Worm (Caenorhabditis elegans) whole organism, L4 larva: ENCODE results near the gene ufd-2.

Source experiments
- R02D3.7 ChIP-seq: fragments of 150-350 bp; sonication (generic microtip); optimal IDR thresholded peaks from 3 replicates; lab custom pipeline; 2014; ENCODE audit warnings: missing biosample characterization, missing genetic modification characterization
- T20F7.1 ChIP-seq: fragments of 200-800 bp; sonication (Bioruptor generic); optimal IDR thresholded peaks from 2 replicates; lab custom pipeline; 2018; ENCODE audit warnings: mild to moderate bottlenecking, missing genetic modification characterization, missing compliant biosample characterization
- Y105C5A.15 ChIP-seq: fragments of 200-800 bp; sonication (Bioruptor generic); IDR thresholded peaks from 2 replicates; pipeline ENCODE4 v1.3.6; 2022; ENCODE audit warnings: missing genetic modification characterization, missing compliant biosample characterization
- ZK546.5 ChIP-seq, 2 experiments: sonication (generic microtip); optimal IDR thresholded peaks; 2 replicates each; lab custom pipeline; 2017; ENCODE audit warnings: missing biosample characterization in 2 of 2, missing genetic modification characterization in 2 of 2
- aha-1 ChIP-seq: fragments of 150-350 bp; peaks from one replicate; lab custom pipeline; 2014; ENCODE audit warnings: missing biosample characterization, missing genetic modification characterization
- ama-1 ChIP-seq: fragments of 150-350 bp; optimal IDR thresholded peaks from 2 replicates; lab custom pipeline; 2014; ENCODE audit warnings: inconsistent platforms, mixed read lengths
- attf-4 ChIP-seq: sonication (generic microtip); optimal IDR thresholded peaks from 3 replicates; lab custom pipeline; 2017; ENCODE audit warnings: missing biosample characterization, missing genetic modification characterization
- ceh-20 ChIP-seq: fragments of 200-800 bp; sonication (Bioruptor generic); IDR thresholded peaks from 2 replicates; pipeline ENCODE4 v1.3.6; 2022; ENCODE audit warnings: missing genetic modification reagents, missing genetic modification characterization, missing compliant biosample characterization
- ceh-44 ChIP-seq: fragments of 200-800 bp; sonication (Bioruptor generic); IDR thresholded peaks from 2 replicates; pipeline ENCODE4 v1.3.6; 2022; ENCODE audit warnings: missing genetic modification reagents, missing genetic modification characterization, missing compliant biosample characterization
- ctbp-1 ChIP-seq: fragments of 200-800 bp; sonication (Bioruptor generic); IDR thresholded peaks from 2 replicates; pipeline ENCODE4 v1.3.6; 2022; ENCODE audit warnings: missing genetic modification reagents, missing genetic modification characterization, missing compliant biosample characterization
- daf-16 ChIP-seq, 3 experiments: sonication (generic microtip); optimal IDR thresholded peaks; 2 replicates each; lab custom pipeline; 2016 to 2017; ENCODE audit warnings: missing genetic modification characterization in 3 of 3, missing genetic modification reagents in 3 of 3, mild to moderate bottlenecking in 2 of 3, missing compliant biosample characterization in 2 of 3, missing biosample characterization in 1 of 3, moderate library complexity in 1 of 3
- daf-19 ChIP-seq: fragments of 200-800 bp; sonication (Bioruptor generic); conservative IDR thresholded peaks from 2 replicates; pipeline ENCODE4 v1.3.6; 2022; ENCODE audit warnings: missing genetic modification characterization, missing compliant biosample characterization
- daf-8 ChIP-seq: fragments of 200-800 bp; sonication (Bioruptor generic); IDR thresholded peaks from 2 replicates; pipeline ENCODE4 v1.3.6; 2022; ENCODE audit warnings: missing genetic modification characterization, missing compliant biosample characterization
- dmd-9 ChIP-seq: fragments of 200-800 bp; sonication (Bioruptor generic); IDR thresholded peaks from 2 replicates; pipeline ENCODE4 v1.3.6; 2022; ENCODE audit warnings: missing genetic modification reagents, missing genetic modification characterization, missing compliant biosample characterization
- dpl-1 ChIP-seq: fragments of 150-350 bp; optimal IDR thresholded peaks from 2 replicates; lab custom pipeline; 2014; ENCODE audit warnings: missing biosample characterization, missing genetic modification reagents, missing genetic modification characterization
- duxl-1 ChIP-seq: sonication (generic microtip); optimal IDR thresholded peaks from 2 replicates; lab custom pipeline; 2016; ENCODE audit warnings: mild to moderate bottlenecking, missing genetic modification characterization, moderate library complexity, missing compliant biosample characterization; ENCODE audit not compliant: poor library complexity
- dve-1 ChIP-seq: sonication (generic microtip); optimal IDR thresholded peaks from 2 replicates; lab custom pipeline; 2017; ENCODE audit warnings: antibody characterized with exemption, mild to moderate bottlenecking, missing genetic modification characterization, missing compliant biosample characterization; ENCODE audit not compliant: insufficient read depth
- egl-27 ChIP-seq: sonication (generic microtip); optimal IDR thresholded peaks from 3 replicates; lab custom pipeline; 2017; ENCODE audit warnings: missing biosample characterization, missing genetic modification reagents, missing genetic modification characterization
- gei-8 ChIP-seq: fragments of 200-800 bp; sonication (Bioruptor generic); optimal IDR thresholded peaks from 2 replicates; lab custom pipeline; 2018; ENCODE audit warnings: mild to moderate bottlenecking, missing genetic modification characterization, missing compliant biosample characterization
- hlh-11 ChIP-seq: fragments of 200-800 bp; sonication (Bioruptor generic); optimal IDR thresholded peaks from 2 replicates; lab custom pipeline; 2018; ENCODE audit warnings: mild to moderate bottlenecking, missing genetic modification characterization, missing compliant biosample characterization
- hlh-30 ChIP-seq: sonication (generic microtip); optimal IDR thresholded peaks from 2 replicates; lab custom pipeline; 2017; ENCODE audit warnings: antibody characterized with exemption, mild to moderate bottlenecking, missing genetic modification characterization, missing compliant biosample characterization; ENCODE audit not compliant: insufficient read depth
- hmg-1.1 ChIP-seq: fragments of 200-800 bp; sonication (Bioruptor generic); IDR thresholded peaks from 2 replicates; pipeline ENCODE4 v1.3.6; 2022; ENCODE audit warnings: missing genetic modification reagents, missing genetic modification characterization, missing compliant biosample characterization
- jun-1 ChIP-seq: fragments of 150-350 bp; optimal IDR thresholded peaks from 2 replicates; lab custom pipeline; 2014; ENCODE audit warnings: missing biosample characterization, missing genetic modification reagents, missing genetic modification characterization
- lin-29 ChIP-seq: fragments of 200-800 bp; sonication (Bioruptor generic); IDR thresholded peaks from 2 replicates; pipeline ENCODE4 v1.3.6; 2022; ENCODE audit warnings: missing genetic modification reagents, missing genetic modification characterization, missing compliant biosample characterization
- lir-3 ChIP-seq: sonication (generic microtip); optimal IDR thresholded peaks from 2 replicates; lab custom pipeline; 2016; ENCODE audit warnings: mild to moderate bottlenecking, missing genetic modification characterization, missing compliant biosample characterization
- lsy-2 ChIP-seq, 2 experiments: fragments of 150-350 bp in 1 of 2; sonication (generic microtip) in 1 of 2; optimal IDR thresholded peaks; 2 replicates each; lab custom pipeline; 2014 to 2017; ENCODE audit warnings: missing biosample characterization in 2 of 2, missing genetic modification characterization in 2 of 2
- madf-9 ChIP-seq: fragments of 200-800 bp; sonication (Bioruptor generic); conservative IDR thresholded peaks from 2 replicates; pipeline ENCODE4 v1.3.6; 2022; ENCODE audit warnings: missing genetic modification reagents, missing genetic modification characterization, missing compliant biosample characterization
- mdt-29 ChIP-seq: fragments of 200-800 bp; sonication (Bioruptor generic); IDR thresholded peaks from 2 replicates; pipeline ENCODE4 v1.3.6; 2022; ENCODE audit warnings: missing genetic modification reagents, missing genetic modification characterization, missing compliant biosample characterization
- mxl-2 ChIP-seq: fragments of 200-800 bp; sonication (Bioruptor generic); conservative IDR thresholded peaks from 2 replicates; pipeline ENCODE4 v1.3.6; 2022; ENCODE audit warnings: missing genetic modification reagents, missing genetic modification characterization, missing compliant biosample characterization
- nhr-11 ChIP-seq: fragments of 150-350 bp; optimal IDR thresholded peaks from 2 replicates; lab custom pipeline; 2014; ENCODE audit warnings: missing biosample characterization, missing genetic modification characterization
- nhr-237 ChIP-seq: sonication (generic microtip); optimal IDR thresholded peaks from 2 replicates; lab custom pipeline; 2017; ENCODE audit warnings: missing biosample characterization, missing genetic modification characterization
- nhr-25 ChIP-seq: sonication (generic microtip); optimal IDR thresholded peaks from 2 replicates; lab custom pipeline; 2017; ENCODE audit warnings: missing genetic modification characterization, mild to moderate bottlenecking, missing compliant biosample characterization, antibody characterized with exemption, moderate library complexity, borderline replicate concordance; ENCODE audit not compliant: insufficient read depth
- nhr-28 ChIP-seq: fragments of 150-350 bp; optimal IDR thresholded peaks from 2 replicates; lab custom pipeline; 2014; ENCODE audit warnings: missing biosample characterization, missing genetic modification characterization
- nhr-76 ChIP-seq: fragments of 150-350 bp; optimal IDR thresholded peaks from 2 replicates; lab custom pipeline; 2014; ENCODE audit warnings: missing biosample characterization, missing genetic modification characterization
- php-3 ChIP-seq: fragments of 200-800 bp; sonication (Bioruptor generic); IDR thresholded peaks from 2 replicates; pipeline ENCODE4 v1.3.6; 2022; ENCODE audit warnings: missing genetic modification reagents, missing genetic modification characterization, missing compliant biosample characterization
- pqm-1 ChIP-seq: sonication (generic microtip); optimal IDR thresholded peaks from 2 replicates; lab custom pipeline; 2017; ENCODE audit warnings: missing biosample characterization, missing genetic modification characterization
- sdz-12 ChIP-seq: fragments of 200-800 bp; sonication (Bioruptor generic); optimal IDR thresholded peaks from 2 replicates; lab custom pipeline; 2018; ENCODE audit warnings: mild to moderate bottlenecking, missing genetic modification characterization, missing compliant biosample characterization
- snpc-4 ChIP-seq: fragments of 150-350 bp; optimal IDR thresholded peaks from 2 replicates; lab custom pipeline; 2014; ENCODE audit warnings: missing biosample characterization, missing genetic modification characterization
- spr-1 ChIP-seq: sonication (generic microtip); optimal IDR thresholded peaks from 2 replicates; lab custom pipeline; 2016; ENCODE audit warnings: mild to moderate bottlenecking, missing genetic modification characterization, missing compliant biosample characterization
- tra-1 ChIP-seq: fragments of 200-800 bp; sonication (Bioruptor generic); IDR thresholded peaks from 2 replicates; pipeline ENCODE4 v1.3.6; 2022; ENCODE audit warnings: missing genetic modification reagents, missing genetic modification characterization, missing compliant biosample characterization
- unc-130 ChIP-seq: sonication (generic microtip); optimal IDR thresholded peaks from 2 replicates; lab custom pipeline; 2016; ENCODE audit warnings: missing genetic modification reagents, missing genetic modification characterization, missing compliant biosample characterization
- unc-62 ChIP-seq, 3 experiments: fragments of 150-350 bp in 1 of 3; sonication (generic microtip); optimal IDR thresholded peaks in 2 of 3; peaks in 1 of 3; 1 replicate in 1 of 3; 2 replicates in 2 of 3; lab custom pipeline; 2014 to 2017; ENCODE audit warnings: missing biosample characterization in 3 of 3, missing genetic modification characterization in 3 of 3, missing genetic modification reagents in 3 of 3, missing genotype in 1 of 3
- zfp-2 ChIP-seq: sonication (generic microtip); optimal IDR thresholded peaks from 2 replicates; lab custom pipeline; 2016; ENCODE audit warnings: mild to moderate bottlenecking, missing genetic modification characterization, missing compliant biosample characterization
- zip-11 ChIP-seq: fragments of 200-800 bp; sonication (Bioruptor generic); IDR thresholded peaks from 2 replicates; pipeline ENCODE4 v1.3.6; 2022; ENCODE audit warnings: missing genetic modification characterization, missing compliant biosample characterization
- zip-2 ChIP-seq: fragments of 150-350 bp; optimal IDR thresholded peaks from 2 replicates; lab custom pipeline; 2014; ENCODE audit warnings: missing biosample characterization, missing genetic modification characterization
- ztf-11 ChIP-seq: fragments of 150-350 bp; optimal IDR thresholded peaks from 2 replicates; lab custom pipeline; 2014; ENCODE audit warnings: missing biosample characterization, missing genetic modification characterization

The ufd-2 gene

ce11 chrII:8104998-8105397, 42.5 kb downstream of the ufd-2 start, which contains the start of gene sfxn-5:
sfxn-5 (minus strand) TSS chrII:8105052.
- TF ChIP-seq spr-1 (tag; lab: Kevin White, UChicago) (no peak), madf-9 (GFP tag; lab: Robert Waterston, UW) (no peak), dve-1 (tag; lab: Kevin White, UChicago) (peak; percentile 42), lin-29 (GFP tag; lab: Robert Waterston, UW) (no peak), nhr-28 (peak; percentile 65), zfp-2 (tag; lab: Kevin White, UChicago) (no peak), nhr-11 (tag; lab: Kevin White, UChicago) (peak; percentile 8), hlh-30 (peak; percentile 57), nhr-237 (no peak), pqm-1 (tag; lab: Kevin White, UChicago) (peak; percentile 65), ctbp-1 (no peak), ama-1 (no peak), lsy-2 (tag; optimal IDR thresholded peaks at IDR 0.05; lab: Kevin White, UChicago) (peak in 1 of 2 experiments; percentile 42), hmg-1.1 (GFP tag; lab: Robert Waterston, UW) (no peak), dpl-1 (no peak), gei-8 (GFP tag; lab: Kevin White, UChicago) (no peak), aha-1 (tag; lab: Kevin White, UChicago) (no peak), ztf-11 (tag; lab: Kevin White, UChicago) (no peak), unc-62 (GFP tag; optimal IDR thresholded peaks at IDR 0.05 in 1 of 2; lab: Kevin White, UChicago) (peak in 1 of 2 experiments; percentile 13), unc-62 (tag; optimal IDR thresholded peaks at IDR 0.05; lab: Kevin White, UChicago) (no peak), lir-3 (tag; lab: Kevin White, UChicago) (no peak), zip-11 (GFP tag; lab: Robert Waterston, UW) (no peak), daf-16 (GFP tag; optimal IDR thresholded peaks at IDR 0.05; lab: Kevin White, UChicago) (no peak), daf-16 (tag; optimal IDR thresholded peaks at IDR 0.05; lab: Kevin White, UChicago) (peak; percentile 68), mdt-29 (GFP tag; lab: Robert Waterston, UW) (no peak), hlh-11 (tag; lab: Kevin White, UChicago) (peak; percentile 45)

DNA sequence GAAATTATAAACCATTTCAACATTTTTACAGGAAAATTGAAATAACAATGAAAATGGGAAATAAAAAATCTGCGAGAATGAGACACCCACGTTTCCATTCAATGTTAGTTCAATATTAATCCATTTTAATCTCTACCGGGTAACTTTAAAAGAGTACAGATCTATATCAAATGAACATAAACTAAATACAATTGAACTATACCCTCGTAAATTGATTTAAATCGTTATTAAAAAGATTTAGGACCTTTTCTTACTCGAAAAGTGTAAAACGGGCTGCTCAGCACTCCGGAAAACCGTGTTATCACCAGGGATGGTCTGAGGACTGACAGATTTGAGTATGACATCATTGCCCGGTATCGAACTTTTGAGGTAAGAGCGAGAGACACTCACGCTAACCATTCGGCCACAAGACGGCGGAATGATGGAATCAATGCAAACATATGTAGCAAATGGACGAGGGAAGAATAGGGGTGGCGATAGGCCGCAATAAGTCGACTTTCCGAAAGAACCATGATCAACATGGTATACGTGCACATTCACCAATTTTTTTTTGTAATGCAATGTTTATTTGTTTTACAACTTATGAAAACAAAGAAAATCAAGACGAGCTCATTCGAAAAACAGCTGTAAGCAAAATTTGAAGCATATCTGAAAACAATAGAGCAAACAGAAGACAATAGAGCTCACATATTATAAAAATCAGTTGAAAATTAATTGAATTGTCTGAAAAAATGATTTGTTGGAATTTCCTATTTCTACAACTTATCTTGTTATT, 44.6 kb downstream of the ufd-2 start, which contains the start of the genes chst-1 and C41C4.9:
Gene chst-1 (minus strand): TSS at position 51 of the 775 bp plus-strand sequence.
Gene C41C4.9 (plus strand): TSS at position 725 of the 775 bp plus-strand sequence.
- TF ChIP-seq tra-1 (GFP tag; lab: Robert Waterston, UW) = peak; percentile 93
- no peak for TF ChIP-seq nhr-11 (tag; lab: Kevin White, UChicago)
- TF ChIP-seq daf-19 (GFP tag; lab: Robert Waterston, UW) = peak; percentile 87
- peak; percentile 3 for TF ChIP-seq snpc-4
- TF ChIP-seq ceh-20 (GFP tag; lab: Robert Waterston, UW) = peak; percentile 80
- TF ChIP-seq ZK546.5 (tag; optimal IDR thresholded peaks at IDR 0.05; lab: Kevin White, UChicago) = no peak
- TF ChIP-seq T20F7.1 (GFP tag; lab: Kevin White, UChicago) = peak; percentile 55
- TF ChIP-seq dmd-9 = peak; percentile 89; the same call in 1 of the 2 replicates
- TF ChIP-seq zip-2 (tag; lab: Kevin White, UChicago) = no peak
- TF ChIP-seq hlh-11 (tag; lab: Kevin White, UChicago) = peak; percentile 74
- peak; percentile 79; the same call in 1 of the 2 replicates for TF ChIP-seq ceh-44 (GFP tag; lab: Robert Waterston, UW)
- TF ChIP-seq mxl-2 (GFP tag; lab: Robert Waterston, UW) = peak; percentile 71; the same call in 1 of the 2 replicates
- TF ChIP-seq attf-4 (tag; lab: Kevin White, UChicago) = no peak
- no peak for TF ChIP-seq jun-1 (tag; lab: Kevin White, UChicago)
- peak in 1 of 2 experiments; percentile 59 for TF ChIP-seq lsy-2 (tag; optimal IDR thresholded peaks at IDR 0.05; lab: Kevin White, UChicago)
- TF ChIP-seq sdz-12 (GFP tag; lab: Kevin White, UChicago) = peak; percentile 77
- peak in 1 of 2 experiments; percentile 89 for TF ChIP-seq unc-62 (GFP tag; optimal IDR thresholded peaks at IDR 0.05 in 1 of 2; lab: Kevin White, UChicago)
- no peak for TF ChIP-seq unc-62 (tag; optimal IDR thresholded peaks at IDR 0.05; lab: Kevin White, UChicago)
- TF ChIP-seq hlh-30 = peak; percentile 71
- peak; percentile 71 for TF ChIP-seq nhr-25 (tag; lab: Kevin White, UChicago)
- TF ChIP-seq daf-8 (GFP tag; lab: Robert Waterston, UW) = 0 out of 2 replicates have a peak, but pooled peaks have one; percentile 70
- TF ChIP-seq R02D3.7 = no peak
- TF ChIP-seq nhr-76 = no peak
- peak; percentile 81 for TF ChIP-seq duxl-1 (tag; lab: Kevin White, UChicago)
- TF ChIP-seq ztf-11 (tag; lab: Kevin White, UChicago) = no peak
- peak; percentile 95 for TF ChIP-seq Y105C5A.15 (GFP tag; lab: Robert Waterston, UW)
- TF ChIP-seq egl-27 = no peak
- peak; percentile 83 for TF ChIP-seq unc-130 (GFP tag; lab: Kevin White, UChicago)
- TF ChIP-seq php-3 (GFP tag; lab: Robert Waterston, UW) = peak; percentile 90
- TF ChIP-seq nhr-28 = peak; percentile 25
